Worm (Caenorhabditis elegans) whole organism, mixed stage, embryonic: ENCODE data around the gene ZC374.2.

Experiments
- elt-1 ChIP-seq: sonication (generic microtip); optimal IDR thresholded peaks from 2 replicates; lab custom pipeline; 2017; ENCODE audit warnings: missing genetic modification characterization, mild to moderate bottlenecking, missing compliant biosample characterization, antibody characterized with exemption, moderate library complexity, borderline replicate concordance; ENCODE audit not compliant: insufficient read depth
- nhr-2 ChIP-seq: fragments of 150-350 bp; optimal IDR thresholded peaks from 2 replicates; lab custom pipeline; 2014; ENCODE audit warnings: missing biosample characterization, missing genetic modification characterization
- pha-4 ChIP-seq: fragments of 150-350 bp; optimal IDR thresholded peaks from 2 replicates; lab custom pipeline; 2018; ENCODE audit warnings: missing biosample characterization, missing genetic modification reagents, missing genetic modification characterization
- snpc-4 ChIP-seq: fragments of 150-350 bp; optimal IDR thresholded peaks from 2 replicates; lab custom pipeline; 2014; ENCODE audit warnings: missing biosample characterization, missing genetic modification characterization
- unc-62 ChIP-seq: fragments of 150-350 bp; optimal IDR thresholded peaks from 2 replicates; lab custom pipeline; 2014; ENCODE audit warnings: missing biosample characterization, missing genetic modification reagents, missing genetic modification characterization
- ztf-11 ChIP-seq: fragments of 150-350 bp; optimal IDR thresholded peaks from 2 replicates; lab custom pipeline; 2014; ENCODE audit warnings: missing biosample characterization, missing genetic modification characterization

- TF ChIP-seq ztf-11 (tag; lab: Kevin White, UChicago) (no peak), elt-1 (tag; lab: Kevin White, UChicago) (peak; percentile 84), unc-62 (no peak), pha-4 (tag; lab: Kevin White, UChicago) (no peak), snpc-4 (no peak), nhr-2 (tag; lab: Kevin White, UChicago) (peak; percentile 51)
Measured at ce11 chrX:10083272-10083671, 36.0 kb upstream of the ZC374.2 start.
